Worm (Caenorhabditis elegans) whole organism, L1 larva: Measurements from ENCODE around the gene T19C9.8.
A peak's percentile ranks its signal among the peaks of the same experiment; 100 is the strongest.

Experiments used
- ama-1 ChIP-seq: fragments of 150-350 bp; optimal IDR thresholded peaks from 2 replicates; lab custom pipeline; 2014
- blmp-1 ChIP-seq: fragments of 150-350 bp; optimal IDR thresholded peaks from 2 replicates; lab custom pipeline; 2014; ENCODE audit warnings: missing biosample characterization, missing genetic modification characterization
- elt-2 ChIP-seq: sonication (generic microtip); optimal IDR thresholded peaks from 2 replicates; lab custom pipeline; 2016; ENCODE audit warnings: missing genetic modification characterization, mild to moderate bottlenecking, inconsistent platforms, missing compliant biosample characterization, missing genetic modification reagents
- lsy-2 ChIP-seq, 2 experiments: fragments of 150-350 bp; optimal IDR thresholded peaks; 2 replicates each; lab custom pipeline; 2014; ENCODE audit warnings: missing biosample characterization in 2 of 2, missing genetic modification characterization in 2 of 2
- snpc-4 ChIP-seq: fragments of 150-350 bp; optimal IDR thresholded peaks from 2 replicates; lab custom pipeline; 2014; ENCODE audit warnings: missing biosample characterization, missing genetic modification characterization
- sptf-1 ChIP-seq: fragments of 150-350 bp; optimal IDR thresholded peaks from 2 replicates; lab custom pipeline; 2014; ENCODE audit warnings: missing biosample characterization, missing genetic modification characterization
- unc-62 ChIP-seq: fragments of 150-350 bp; optimal IDR thresholded peaks from 2 replicates; lab custom pipeline; 2014; ENCODE audit warnings: missing biosample characterization, missing genetic modification reagents, missing genetic modification characterization
- unc-86 ChIP-seq: sonication (generic microtip); optimal IDR thresholded peaks from 2 replicates; lab custom pipeline; 2016; ENCODE audit warnings: missing genetic modification characterization, missing compliant biosample characterization

ce11 chrV:17238799-17239198 lies at the start of gene T19C9.8:
- TF ChIP-seq blmp-1 (tag; lab: Kevin White, UChicago) (no peak), lsy-2 (tag; optimal IDR thresholded peaks at IDR 0.05; lab: Kevin White, UChicago) (no peak), sptf-1 (no peak), snpc-4 (tag; lab: Kevin White, UChicago) (no peak), elt-2 (tag; lab: Kevin White, UChicago) (peak; percentile 94), unc-62 (GFP tag; lab: Kevin White, UChicago) (no peak), unc-86 (tag; lab: Kevin White, UChicago) (no peak), ama-1 (lab: Kevin White, UChicago) (no peak)
